Worm (Caenorhabditis elegans): Measurements from ENCODE around the gene max-1.
A peak's percentile ranks its signal among the peaks of the same experiment; 100 is the strongest.

The max-1 gene

DNA sequence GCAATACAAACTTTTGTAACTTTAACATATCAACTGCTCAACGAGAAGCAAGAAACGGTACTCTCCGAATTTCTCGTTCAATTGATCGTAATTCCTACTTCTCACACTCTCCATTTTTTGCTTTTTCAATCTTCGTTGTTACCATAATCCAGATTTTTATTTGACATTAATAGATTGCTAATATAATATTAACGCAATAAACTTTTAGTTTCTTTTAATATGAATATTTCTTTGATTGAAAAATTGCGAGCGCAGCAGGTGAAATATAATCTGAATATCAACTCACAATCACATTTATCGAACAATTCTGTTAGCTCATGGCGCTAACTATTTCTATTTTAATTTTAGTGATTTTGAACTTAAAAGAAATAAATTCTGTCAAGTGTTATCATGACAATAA lies 27.7 kb downstream of the max-1 start, which contains the start of gene lurp-4:
Gene lurp-4, plus strand, starts transcription at position 301 of the 400 bp plus-strand sequence.
- TF ChIP-seq elt-4 (tag; optimal IDR thresholded peaks at IDR 0.05) = no peak
- TF ChIP-seq pha-2 (tag; optimal IDR thresholded peaks at IDR 0.05) = no peak
- TF ChIP-seq ceh-2 (tag; optimal IDR thresholded peaks at IDR 0.05) = no peak
- TF ChIP-seq npax-4 (tag; optimal IDR thresholded peaks at IDR 0.05) = no peak
- TF ChIP-seq ceh-45 (GFP tag; IDR thresholded peaks at IDR 0.05) = no peak
- no peak for TF ChIP-seq pha-4 (tag; optimal IDR thresholded peaks at IDR 0.05)
- TF ChIP-seq odd-2 (tag; optimal IDR thresholded peaks at IDR 0.05) = no peak
- TF ChIP-seq elt-2 (tag; optimal IDR thresholded peaks at IDR 0.05) = no peak

DNA sequence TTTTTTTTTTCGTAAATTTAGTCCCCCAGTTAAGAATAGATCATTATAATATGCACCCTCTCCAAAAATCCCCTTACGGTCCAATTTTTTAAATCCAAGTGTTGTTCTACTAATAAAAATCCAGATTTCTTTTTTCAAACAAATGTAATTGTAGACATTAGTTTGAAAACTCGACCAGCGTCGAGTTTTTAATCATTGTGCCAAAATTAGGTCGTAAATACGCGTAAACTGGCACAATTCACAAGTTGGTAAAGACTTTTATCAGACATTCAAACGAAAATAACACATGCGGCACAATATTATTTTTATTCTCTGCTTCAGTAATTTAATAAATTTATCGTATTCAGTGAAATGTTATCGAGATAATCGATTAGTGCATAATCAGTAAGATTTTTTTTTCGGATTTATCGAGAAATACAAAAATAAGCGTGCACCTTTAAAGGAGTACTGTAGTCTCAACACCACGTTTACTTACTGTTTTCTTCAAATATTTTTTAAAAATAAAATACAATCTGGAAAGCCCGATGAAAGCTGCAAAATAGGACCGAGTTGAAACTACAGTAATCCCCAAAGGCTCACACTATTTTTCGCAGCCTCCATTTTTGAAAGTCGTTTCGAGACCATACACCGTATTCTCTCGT lies 29.8 kb downstream of the max-1 start, which contains the start of gene C34B4.4:
Gene C34B4.4, plus strand, starts transcription at position 276 of the 641 bp plus-strand sequence.
- TF ChIP-seq tbx-7 (tag; optimal IDR thresholded peaks at IDR 0.05) = no peak
- TF ChIP-seq dve-1 (tag; optimal IDR thresholded peaks at IDR 0.05) = no peak
- no peak for TF ChIP-seq ceh-30 (tag; optimal IDR thresholded peaks at IDR 0.05)
- no peak for TF ChIP-seq T23F11.4 (GFP tag; optimal IDR thresholded peaks at IDR 0.05)
- TF ChIP-seq C38D4.7 (GFP tag; optimal IDR thresholded peaks at IDR 0.05) = no peak
- no peak for TF ChIP-seq che-1 (tag; optimal IDR thresholded peaks at IDR 0.05)

DNA sequence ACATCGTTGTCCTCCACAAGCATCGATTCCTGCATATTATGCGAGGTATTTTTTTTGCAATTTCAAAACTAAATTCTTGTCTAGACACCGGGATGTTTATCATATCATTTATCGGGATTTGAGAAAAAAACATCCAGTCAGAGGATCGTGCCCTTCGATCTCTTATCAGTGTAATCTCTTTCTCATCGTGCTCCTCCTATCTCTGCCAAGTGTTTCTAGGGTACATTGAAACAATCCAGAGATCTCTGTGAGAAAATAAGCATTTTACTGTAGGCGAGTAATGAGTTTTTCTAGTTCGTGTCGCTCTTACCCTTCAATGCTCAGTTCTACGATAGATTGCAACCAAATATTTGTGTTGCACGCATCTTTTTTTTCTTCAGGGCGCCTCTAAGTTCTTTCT lies 31.5 kb downstream of the max-1 start:
- no peak for TF ChIP-seq pqm-1 (tag; optimal IDR thresholded peaks at IDR 0.05)
- TF ChIP-seq ceh-18 (tag; optimal IDR thresholded peaks at IDR 0.05) = peak; percentile 32

DNA sequence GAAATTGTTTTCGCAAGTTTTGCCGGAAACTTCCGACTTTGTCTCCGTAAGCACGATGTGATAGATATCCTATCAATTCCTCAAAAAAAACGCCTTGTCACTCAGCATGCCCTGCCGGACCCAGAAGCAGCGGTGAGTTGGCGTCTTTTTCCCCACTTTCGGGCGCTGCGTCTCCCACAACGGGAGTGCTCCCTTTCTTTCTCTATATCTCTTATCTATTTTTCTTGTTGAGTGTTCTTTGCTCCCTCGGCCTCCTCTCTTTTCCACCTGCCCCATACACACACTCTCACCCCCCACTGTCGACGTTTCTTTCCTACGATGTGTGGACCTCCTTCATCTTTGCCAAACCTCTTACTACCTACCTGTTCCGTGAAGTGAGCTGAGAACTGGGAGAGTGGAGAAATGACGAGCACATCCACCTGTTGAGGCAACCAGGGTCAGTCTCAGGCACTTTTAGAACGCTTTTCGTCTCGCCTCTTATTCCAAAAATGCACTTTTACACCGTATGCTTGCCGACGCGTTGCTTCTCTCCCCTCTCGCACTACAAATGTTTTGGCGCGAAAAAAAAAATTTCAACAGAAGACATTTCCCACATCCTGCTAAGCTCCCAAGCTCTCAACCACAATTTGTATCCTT lies 34.0 kb downstream of the max-1 start:
- TF ChIP-seq ceh-6 (GFP tag; optimal IDR thresholded peaks at IDR 0.05) = no peak
- TF ChIP-seq sox-4 (tag; optimal IDR thresholded peaks at IDR 0.05) = no peak
- TF ChIP-seq ceh-14 (tag; optimal IDR thresholded peaks at IDR 0.05) = peak; percentile 6
- TF ChIP-seq ceh-31 (tag; optimal IDR thresholded peaks at IDR 0.05) = peak; percentile 54
- TF ChIP-seq syd-9 (tag; optimal IDR thresholded peaks at IDR 0.05) = peak; percentile 20
- TF ChIP-seq C08G9.2 (tag; optimal IDR thresholded peaks at IDR 0.05) = peak; percentile 28
- no peak for TF ChIP-seq dmd-4 (tag; optimal IDR thresholded peaks at IDR 0.05; ENCODE audit: borderline replicate concordance)
- peak; percentile 10 for TF ChIP-seq elt-2 (tag; optimal IDR thresholded peaks at IDR 0.05)
- TF ChIP-seq ama-1 (optimal IDR thresholded peaks at IDR 0.05) = no peak
- no peak for TF ChIP-seq pha-4 (tag; optimal IDR thresholded peaks at IDR 0.05)
- no peak for TF ChIP-seq pqm-1 (tag; optimal IDR thresholded peaks at IDR 0.05)
- no peak for TF ChIP-seq hlh-13 (GFP tag; optimal IDR thresholded peaks at IDR 0.05)
- TF ChIP-seq ref-2 (tag; optimal IDR thresholded peaks at IDR 0.05) = peak; percentile 14
- TF ChIP-seq unc-3 (GFP tag; conservative IDR thresholded peaks at IDR 0.05) = no peak
- no peak for TF ChIP-seq unc-3 (tag; optimal IDR thresholded peaks at IDR 0.05)
- peak; percentile 66 for TF ChIP-seq nfya-1 (tag; optimal IDR thresholded peaks at IDR 0.05)
- no peak for TF ChIP-seq mec-3 (tag; optimal IDR thresholded peaks at IDR 0.05; ENCODE audit: borderline replicate concordance)
- no peak for TF ChIP-seq ahr-1 (tag; optimal IDR thresholded peaks at IDR 0.05)
- no peak for TF ChIP-seq fkh-10 (GFP tag; optimal IDR thresholded peaks at IDR 0.05)
- peak; percentile 55 for TF ChIP-seq tbx-2 (tag; optimal IDR thresholded peaks at IDR 0.05)
- TF ChIP-seq nhr-232 (tag; optimal IDR thresholded peaks at IDR 0.05) = no peak
- no peak for TF ChIP-seq che-1 (tag; optimal IDR thresholded peaks at IDR 0.05)
- TF ChIP-seq hlh-6 (tag; optimal IDR thresholded peaks at IDR 0.05) = no peak
- no peak for TF ChIP-seq K09A11.1 (tag; optimal IDR thresholded peaks at IDR 0.05; ENCODE audit: insufficient read depth)
- no peak for TF ChIP-seq ttx-3 (tag; optimal IDR thresholded peaks at IDR 0.05)
- TF ChIP-seq pax-1 (tag; optimal IDR thresholded peaks at IDR 0.05) = no peak
- TF ChIP-seq hlh-8 (tag; optimal IDR thresholded peaks at IDR 0.05) = no peak
- no peak for TF ChIP-seq zip-5 (tag; optimal IDR thresholded peaks at IDR 0.05)
- TF ChIP-seq F13H6.1 (tag; optimal IDR thresholded peaks at IDR 0.05) = peak; percentile 51
- TF ChIP-seq elt-4 (tag; optimal IDR thresholded peaks at IDR 0.05) = no peak
- peak; percentile 54 for TF ChIP-seq rnt-1 (tag; optimal IDR thresholded peaks at IDR 0.05)
- TF ChIP-seq eyg-1 (tag; optimal IDR thresholded peaks at IDR 0.05) = no peak
- TF ChIP-seq ceh-18 (tag; optimal IDR thresholded peaks at IDR 0.05) = peak; percentile 91
- no peak for TF ChIP-seq pat-9 (tag; optimal IDR thresholded peaks at IDR 0.05)
- peak; percentile 24 for TF ChIP-seq unc-42 (tag; optimal IDR thresholded peaks at IDR 0.05)
- TF ChIP-seq tbx-7 (tag; optimal IDR thresholded peaks at IDR 0.05) = no peak
